Fruit fly (Drosophila melanogaster) whole organism, pupa: ENCODE measurements around the gene NimB1.

Experiments
- CG10348 ChIP-seq: fragments of 200-800 bp; sonication (Bioruptor generic); IDR thresholded peaks from 2 replicates; pipeline ENCODE4 v1.3.6; 2022; ENCODE audit warnings: missing biosample characterization, missing genetic modification characterization
- CG34367 ChIP-seq: fragments of 200-800 bp; sonication (Bioruptor generic); optimal IDR thresholded peaks from 2 replicates; lab custom pipeline; 2018; ENCODE audit warnings: missing biosample characterization, mild to moderate bottlenecking, missing genetic modification characterization
- CG4496 ChIP-seq: fragments of 200-800 bp; sonication (Bioruptor generic); IDR thresholded peaks from 3 replicates; pipeline ENCODE4 v1.3.6; 2022; ENCODE audit warnings: missing biosample characterization, missing genetic modification characterization
- CG9948 ChIP-seq: fragments of 200-800 bp; sonication (Bioruptor generic); optimal IDR thresholded peaks from 2 replicates; lab custom pipeline; 2018; ENCODE audit warnings: missing biosample characterization, mild to moderate bottlenecking, missing genetic modification characterization, moderate library complexity
- EcR ChIP-seq: fragments of 200-800 bp; sonication (Bioruptor generic); optimal IDR thresholded peaks from 3 replicates; lab custom pipeline; 2019; ENCODE audit warnings: missing biosample characterization, missing genetic modification characterization, mild to moderate bottlenecking, moderate library complexity, missing genetic modification reagents
- Ets98B ChIP-seq: fragments of 200-800 bp; sonication (Bioruptor generic); IDR thresholded peaks from 2 replicates; pipeline ENCODE4 v1.3.6; 2022; ENCODE audit warnings: missing biosample characterization, missing genetic modification characterization
- Pif1A ChIP-seq: fragments of 200-800 bp; sonication (Bioruptor generic); optimal IDR thresholded peaks from 3 replicates; lab custom pipeline; 2016; ENCODE audit warnings: missing biosample characterization, missing genetic modification characterization
- Snoo ChIP-seq: fragments of 200-800 bp; sonication (Bioruptor generic); optimal IDR thresholded peaks from 3 replicates; lab custom pipeline; 2017; ENCODE audit warnings: missing biosample characterization, mild to moderate bottlenecking, missing genetic modification characterization, inconsistent platforms
- fd96Ca ChIP-seq: fragments of 200-800 bp; sonication (Bioruptor generic); IDR thresholded peaks from 3 replicates; pipeline ENCODE4 v1.3.6; 2022; ENCODE audit warnings: missing biosample characterization, missing genetic modification characterization
- rn ChIP-seq: fragments of 200-800 bp; sonication (Bioruptor generic); IDR thresholded peaks from 2 replicates; pipeline ENCODE4 v1.3.6; 2022; ENCODE audit warnings: missing biosample characterization, missing genetic modification characterization

DNA sequence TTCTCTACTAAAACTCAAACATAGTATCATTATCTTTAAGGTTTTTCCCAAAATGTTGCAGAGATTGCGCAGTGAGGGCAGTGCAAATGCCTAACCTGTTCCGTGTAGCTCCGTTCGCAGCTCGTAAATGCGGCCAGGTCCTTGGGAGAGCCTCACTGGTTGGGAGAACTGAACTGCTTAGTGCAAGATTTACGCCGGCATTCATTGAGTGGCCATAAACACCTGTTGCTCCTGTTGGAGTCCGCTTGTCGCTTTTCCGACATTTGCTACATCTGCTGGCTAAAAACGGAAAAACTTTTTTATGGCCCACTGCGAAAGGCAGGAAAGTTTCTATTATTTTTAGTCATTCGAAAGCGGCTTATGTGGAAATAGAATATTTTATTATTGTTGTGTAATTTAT lies 38.6 kb downstream of the NimB1 start:
- no peak for TF ChIP-seq Pif1A
- TF ChIP-seq rn = no peak
- TF ChIP-seq CG4496 (GFP tag; lab: Robert Waterston, UW) = no peak
- no peak for TF ChIP-seq Snoo (tag; lab: Kevin White, UChicago)
- TF ChIP-seq CG34367 (tag; lab: Kevin White, UChicago) = no peak
- no peak for TF ChIP-seq Ets98B (GFP tag; lab: Robert Waterston, UW)
- no peak for TF ChIP-seq CG9948
- TF ChIP-seq EcR (GFP tag; lab: Kevin White, UChicago) = no peak
- no peak for TF ChIP-seq CG10348 (GFP tag; lab: Robert Waterston, UW)
- no peak for TF ChIP-seq fd96Ca
